Fruit fly (Drosophila melanogaster) whole organism, embryonic: ENCODE data around the gene BOD1.

ENCODE experiments used
- Bgb ChIP-seq: fragments of 200-800 bp; sonication (Bioruptor generic); IDR thresholded peaks from 2 replicates; pipeline ENCODE4 v1.3.6; 2022; ENCODE audit warnings: missing biosample characterization, missing genetic modification characterization; ENCODE audit not compliant: partially characterized antibody
- CG10565 ChIP-seq: fragments of 200-800 bp; sonication (Bioruptor generic); optimal IDR thresholded peaks from 3 replicates; lab custom pipeline; 2016; ENCODE audit warnings: missing biosample characterization, mild to moderate bottlenecking, missing genetic modification characterization
- CG11696 ChIP-seq: fragments of 200-800 bp; sonication (Bioruptor generic); IDR thresholded peaks from 2 replicates; pipeline ENCODE4 v1.3.6; 2022; ENCODE audit warnings: missing biosample characterization, missing genetic modification characterization
- CG12299 ChIP-seq: fragments of 200-800 bp; sonication (Bioruptor generic); optimal IDR thresholded peaks from 2 replicates; lab custom pipeline; 2018; ENCODE audit warnings: missing biosample characterization, mild to moderate bottlenecking, missing genetic modification characterization
- CG13123 ChIP-seq: fragments of 200-800 bp; sonication (Bioruptor generic); optimal IDR thresholded peaks from 2 replicates; lab custom pipeline; 2016; ENCODE audit warnings: missing biosample characterization, missing genetic modification characterization
- CG15514 ChIP-seq: fragments of 200-800 bp; sonication (Bioruptor generic); optimal IDR thresholded peaks from 3 replicates; lab custom pipeline; 2017; ENCODE audit warnings: missing biosample characterization, missing genetic modification characterization, mild to moderate bottlenecking, moderate library complexity, missing genetic modification reagents
- CG1602 ChIP-seq: fragments of 200-800 bp; sonication (Bioruptor generic); optimal IDR thresholded peaks from 3 replicates; lab custom pipeline; 2016; ENCODE audit warnings: missing biosample characterization, missing genetic modification characterization
- CG16863 ChIP-seq: fragments of 200-800 bp; sonication (Bioruptor generic); optimal IDR thresholded peaks from 3 replicates; lab custom pipeline; 2016; ENCODE audit warnings: missing biosample characterization, missing genetic modification characterization
- CG17802 ChIP-seq: fragments of 200-800 bp; sonication (Bioruptor generic); optimal IDR thresholded peaks from 2 replicates; lab custom pipeline; 2018; ENCODE audit warnings: missing biosample characterization, mild to moderate bottlenecking, missing genetic modification characterization, moderate library complexity
- CG17912 ChIP-seq: fragments of 200-800 bp; sonication (Bioruptor generic); optimal IDR thresholded peaks from 2 replicates; lab custom pipeline; 2018; ENCODE audit warnings: missing biosample characterization, mild to moderate bottlenecking, missing genetic modification characterization
- CG1832 ChIP-seq: fragments of 200-800 bp; sonication (Bioruptor generic); optimal IDR thresholded peaks from 2 replicates; lab custom pipeline; 2017; ENCODE audit warnings: missing biosample characterization, mild to moderate bottlenecking, missing genetic modification characterization, inconsistent platforms
- CG2875 ChIP-seq: fragments of 200-800 bp; sonication (Bioruptor generic); optimal IDR thresholded peaks from 2 replicates; lab custom pipeline; 2017; ENCODE audit warnings: missing biosample characterization, mild to moderate bottlenecking, missing genetic modification characterization, missing genetic modification reagents
- CG2889 ChIP-seq: fragments of 200-800 bp; sonication (Bioruptor generic); IDR thresholded peaks from 3 replicates; pipeline ENCODE4 v1.3.6; 2022; ENCODE audit warnings: missing biosample characterization, missing genetic modification characterization
- CG31224 ChIP-seq: fragments of 200-800 bp; sonication (Bioruptor generic); IDR thresholded peaks from 2 replicates; pipeline ENCODE4 v1.3.6; 2022; ENCODE audit warnings: missing biosample characterization, missing genetic modification characterization
- CG31388 ChIP-seq: fragments of 200-800 bp; sonication (Bioruptor generic); optimal IDR thresholded peaks from 2 replicates; lab custom pipeline; 2016; ENCODE audit warnings: missing biosample characterization, missing genetic modification characterization
- CG34224 ChIP-seq: fragments of 200-800 bp; sonication (Bioruptor generic); IDR thresholded peaks from 3 replicates; pipeline ENCODE4 v1.3.6; 2022; ENCODE audit warnings: missing biosample characterization, missing genetic modification characterization; ENCODE audit not compliant: partially characterized antibody
- CG34376 ChIP-seq: fragments of 200-800 bp; sonication (Bioruptor generic); optimal IDR thresholded peaks from 2 replicates; lab custom pipeline; 2018; ENCODE audit warnings: missing biosample characterization, mild to moderate bottlenecking, missing genetic modification characterization
- CG6765 ChIP-seq: fragments of 200-800 bp; sonication (Bioruptor generic); optimal IDR thresholded peaks from 3 replicates; lab custom pipeline; 2017; ENCODE audit warnings: missing biosample characterization, mild to moderate bottlenecking, missing genetic modification characterization
- CG8281 ChIP-seq: fragments of 200-800 bp; sonication (Bioruptor generic); optimal IDR thresholded peaks from 2 replicates; lab custom pipeline; 2018; ENCODE audit warnings: missing biosample characterization, mild to moderate bottlenecking, missing genetic modification characterization, moderate library complexity
- CG8765 ChIP-seq: fragments of 200-800 bp; sonication (Bioruptor generic); IDR thresholded peaks from 2 replicates; pipeline ENCODE4 v1.3.6; 2022; ENCODE audit warnings: missing biosample characterization, missing genetic modification characterization
- CG9932 ChIP-seq: fragments of 200-800 bp; sonication (Bioruptor generic); IDR thresholded peaks from 2 replicates; pipeline ENCODE4 v1.3.6; 2022; ENCODE audit warnings: missing biosample characterization, missing genetic modification characterization
- CoRest ChIP-seq: fragments of 200-800 bp; sonication (Bioruptor generic); optimal IDR thresholded peaks from 3 replicates; lab custom pipeline; 2018; ENCODE audit warnings: missing biosample characterization, mild to moderate bottlenecking, missing genetic modification characterization, moderate library complexity
- CrebB ChIP-seq: fragments of 200-800 bp; sonication (Bioruptor generic); optimal IDR thresholded peaks from 3 replicates; lab custom pipeline; 2018; ENCODE audit warnings: missing biosample characterization, mild to moderate bottlenecking, missing genetic modification characterization
- Deaf1 ChIP-seq: fragments of 200-800 bp; optimal IDR thresholded peaks from 3 replicates; lab custom pipeline; 2019; ENCODE audit warnings: missing biosample characterization, mild to moderate bottlenecking, missing genetic modification characterization, moderate library complexity
- Ets65A ChIP-seq: fragments of 200-800 bp; sonication (Bioruptor generic); peaks from one replicate; lab custom pipeline; 2016; ENCODE audit warnings: missing biosample characterization, missing genetic modification characterization
- MESR4 ChIP-seq: fragments of 200-800 bp; sonication (Bioruptor generic); optimal IDR thresholded peaks from 2 replicates; lab custom pipeline; 2018; ENCODE audit warnings: missing biosample characterization, mild to moderate bottlenecking, missing genetic modification characterization, moderate library complexity
- MTF-1 ChIP-seq: fragments of 200-800 bp; sonication (Bioruptor generic); optimal IDR thresholded peaks from 2 replicates; lab custom pipeline; 2018; ENCODE audit warnings: missing biosample characterization, mild to moderate bottlenecking, missing genetic modification characterization, borderline replicate concordance
- NC2β ChIP-seq: fragments of 200-800 bp; sonication (Bioruptor generic); optimal IDR thresholded peaks from 2 replicates; lab custom pipeline; 2016; ENCODE audit warnings: missing biosample characterization, missing genetic modification characterization
- Sin3A ChIP-seq: fragments of >200 bp; optimal IDR thresholded peaks from 2 replicates; lab custom pipeline; 2018
- Xrp1 ChIP-seq: fragments of 200-800 bp; sonication (Bioruptor generic); IDR thresholded peaks from 2 replicates; pipeline ENCODE4 v1.3.6; 2022; ENCODE audit warnings: missing biosample characterization, missing genetic modification characterization
- az2 ChIP-seq: fragments of 200-800 bp; sonication (Bioruptor generic); optimal IDR thresholded peaks from 3 replicates; lab custom pipeline; 2016; ENCODE audit warnings: missing biosample characterization, missing genetic modification characterization
- corto ChIP-seq: fragments of 200-800 bp; sonication (Bioruptor generic); optimal IDR thresholded peaks from 2 replicates; lab custom pipeline; 2016; ENCODE audit warnings: missing biosample characterization, mild to moderate bottlenecking, missing genetic modification characterization, moderate library complexity
- crol ChIP-seq: fragments of 200-800 bp; sonication (Bioruptor generic); IDR thresholded peaks from 2 replicates; pipeline ENCODE4 v1.3.6; 2022; ENCODE audit warnings: missing biosample characterization, missing genetic modification characterization
- cwo ChIP-seq: fragments of 200-800 bp; sonication (Bioruptor generic); optimal IDR thresholded peaks from 3 replicates; lab custom pipeline; 2017; ENCODE audit warnings: missing biosample characterization, missing genetic modification characterization, mild to moderate bottlenecking, moderate library complexity, missing genetic modification reagents
- da ChIP-seq: fragments of 200-800 bp; sonication (Bioruptor generic); optimal IDR thresholded peaks from 2 replicates; lab custom pipeline; 2016; ENCODE audit warnings: missing biosample characterization, missing genetic modification characterization
- fd3F ChIP-seq: fragments of 200-800 bp; sonication (Bioruptor generic); optimal IDR thresholded peaks from 2 replicates; lab custom pipeline; 2018; ENCODE audit warnings: missing biosample characterization, mild to moderate bottlenecking, missing genetic modification characterization, moderate library complexity
- grn ChIP-seq: fragments of 200-800 bp; sonication (Bioruptor generic); optimal IDR thresholded peaks from 3 replicates; lab custom pipeline; 2017; ENCODE audit warnings: missing biosample characterization, missing genetic modification characterization
- h ChIP-seq: fragments of >200 bp; optimal IDR thresholded peaks from 2 replicates; lab custom pipeline; 2017
- ham ChIP-seq: fragments of 200-800 bp; sonication (Bioruptor generic); IDR thresholded peaks from 2 replicates; pipeline ENCODE4 v1.3.6; 2022; ENCODE audit warnings: missing biosample characterization, missing genetic modification characterization
- hth ChIP-seq: fragments of >200 bp; optimal IDR thresholded peaks from 2 replicates; lab custom pipeline; 2017; ENCODE audit warnings: inconsistent platforms
- inv ChIP-seq: fragments of 200-800 bp; sonication (Bioruptor generic); IDR thresholded peaks from 2 replicates; pipeline ENCODE4 v1.3.6; 2022; ENCODE audit warnings: missing biosample characterization, missing genetic modification characterization; ENCODE audit not compliant: partially characterized antibody
- knrl ChIP-seq: fragments of 200-800 bp; sonication (Bioruptor generic); IDR thresholded peaks from 3 replicates; pipeline ENCODE4 v1.3.6; 2022; ENCODE audit warnings: missing biosample characterization, missing genetic modification characterization; ENCODE audit not compliant: partially characterized antibody
- lab ChIP-seq: fragments of 200-800 bp; sonication (Bioruptor generic); optimal IDR thresholded peaks from 3 replicates; lab custom pipeline; 2017; ENCODE audit warnings: missing biosample characterization, missing genetic modification characterization, mild to moderate bottlenecking, moderate library complexity, missing genetic modification reagents
- lilli ChIP-seq: fragments of 200-800 bp; sonication (Bioruptor generic); optimal IDR thresholded peaks from 3 replicates; lab custom pipeline; 2016; ENCODE audit warnings: missing biosample characterization, missing genetic modification characterization
- mld ChIP-seq: fragments of 200-800 bp; sonication (Bioruptor generic); IDR thresholded peaks from 3 replicates; pipeline ENCODE4 v1.3.6; 2022; ENCODE audit warnings: missing biosample characterization, missing genetic modification characterization; ENCODE audit not compliant: partially characterized antibody
- pzg ChIP-seq: fragments of 200-800 bp; sonication (Bioruptor generic); optimal IDR thresholded peaks from 3 replicates; lab custom pipeline; 2018; ENCODE audit warnings: missing biosample characterization, mild to moderate bottlenecking, missing genetic modification characterization, moderate library complexity
- scrt ChIP-seq: fragments of 200-800 bp; sonication (Bioruptor generic); optimal IDR thresholded peaks from 2 replicates; lab custom pipeline; 2018; ENCODE audit warnings: missing biosample characterization, mild to moderate bottlenecking, missing genetic modification characterization, moderate library complexity
- seq ChIP-seq: fragments of 200-800 bp; sonication (Bioruptor generic); IDR thresholded peaks from 2 replicates; pipeline ENCODE4 v1.3.6; 2022; ENCODE audit warnings: missing biosample characterization, missing genetic modification characterization
- toy ChIP-seq: fragments of 200-800 bp; sonication (Bioruptor generic); IDR thresholded peaks from 2 replicates; pipeline ENCODE4 v1.3.6; 2022; ENCODE audit warnings: missing biosample characterization, missing genetic modification characterization
- zf30C ChIP-seq: fragments of 200-800 bp; sonication (Bioruptor generic); optimal IDR thresholded peaks from 3 replicates; lab custom pipeline; 2018; ENCODE audit warnings: missing biosample characterization, mild to moderate bottlenecking, missing genetic modification characterization
- zfh2 ChIP-seq: fragments of 200-800 bp; sonication (Bioruptor generic); optimal IDR thresholded peaks from 2 replicates; lab custom pipeline; 2016; ENCODE audit warnings: missing biosample characterization, missing genetic modification characterization

BOD1 gene

dm6 chr3R:27946555-27947204 is 8.6 kb downstream of the BOD1 start (continued):
- TF ChIP-seq CrebB (tag; lab: Kevin White, UChicago) (no peak), CG9932 (GFP tag; lab: Robert Waterston, UW) (no peak), knrl (GFP tag; lab: Robert Waterston, UW) (no peak), CG16863 (GFP tag; lab: Kevin White, UChicago) (peak; percentile 12), seq (GFP tag; lab: Robert Waterston, UW) (no peak), CG1832 (GFP tag; lab: Kevin White, UChicago) (no peak), CG34376 (GFP tag; lab: Kevin White, UChicago) (peak; percentile 36), CG10565 (GFP tag; lab: Kevin White, UChicago) (no peak), Bgb (GFP tag; lab: Robert Waterston, UW) (no peak), CG8765 (GFP tag; lab: Robert Waterston, UW) (no peak), CG17802 (tag; lab: Kevin White, UChicago) (no peak), CG1602 (no peak), fd3F (GFP tag; lab: Kevin White, UChicago) (no peak), CG12299 (tag; lab: Kevin White, UChicago) (no peak), NC2β (GFP tag; lab: Kevin White, UChicago) (no peak), CG31388 (GFP tag; lab: Kevin White, UChicago) (no peak), corto (no peak), CG13123 (GFP tag; lab: Kevin White, UChicago) (no peak), h (lab: Kevin White, UChicago) (no peak), Sin3A (lab: Kevin White, UChicago) (no peak), scrt (GFP tag; lab: Kevin White, UChicago) (no peak), cwo (peak; percentile 82), CG2889 (GFP tag; lab: Robert Waterston, UW) (no peak), crol (GFP tag; lab: Robert Waterston, UW) (no peak), mld (no peak), MTF-1 (GFP tag; lab: Kevin White, UChicago) (no peak), lilli (GFP tag; lab: Kevin White, UChicago) (no peak), CoRest (tag; lab: Kevin White, UChicago) (peak; percentile 1), CG6765 (no peak), CG34224 (GFP tag; lab: Robert Waterston, UW) (no peak), hth (lab: Kevin White, UChicago) (no peak), CG31224 (GFP tag; lab: Robert Waterston, UW) (no peak), CG2875 (peak; percentile 24), CG17912 (GFP tag; lab: Kevin White, UChicago) (no peak), CG15514 (no peak), lab (GFP tag; lab: Kevin White, UChicago) (peak; percentile 5), zfh2 (GFP tag; lab: Kevin White, UChicago) (no peak), da (no peak), CG8281 (no peak), grn (no peak), MESR4 (GFP tag; lab: Kevin White, UChicago) (no peak), Xrp1 (peak; percentile 48; the same call in 1 of the 2 replicates), CG11696 (no peak), zf30C (no peak), inv (GFP tag; lab: Robert Waterston, UW) (no peak), ham (GFP tag; lab: Robert Waterston, UW) (no peak), Ets65A (GFP tag; lab: Kevin White, UChicago) (no peak), pzg (GFP tag; lab: Kevin White, UChicago) (no peak), az2 (GFP tag; lab: Kevin White, UChicago) (no peak), Deaf1 (tag; lab: Kevin White, UChicago) (no peak), toy (no peak)
